Fruit fly (Drosophila melanogaster) whole organism, adult: ENCODE data around the gene CG45490.

Source experiments
- cnc ChIP-seq, 2 experiments: fragments of >200 bp; optimal IDR thresholded peaks; 2 replicates each; lab custom pipeline; 2017
- toe ChIP-seq: fragments of 200-800 bp; sonication (Bioruptor generic); optimal IDR thresholded peaks from 2 replicates; lab custom pipeline; 2016; ENCODE audit warnings: missing biosample characterization, missing genetic modification characterization

DNA sequence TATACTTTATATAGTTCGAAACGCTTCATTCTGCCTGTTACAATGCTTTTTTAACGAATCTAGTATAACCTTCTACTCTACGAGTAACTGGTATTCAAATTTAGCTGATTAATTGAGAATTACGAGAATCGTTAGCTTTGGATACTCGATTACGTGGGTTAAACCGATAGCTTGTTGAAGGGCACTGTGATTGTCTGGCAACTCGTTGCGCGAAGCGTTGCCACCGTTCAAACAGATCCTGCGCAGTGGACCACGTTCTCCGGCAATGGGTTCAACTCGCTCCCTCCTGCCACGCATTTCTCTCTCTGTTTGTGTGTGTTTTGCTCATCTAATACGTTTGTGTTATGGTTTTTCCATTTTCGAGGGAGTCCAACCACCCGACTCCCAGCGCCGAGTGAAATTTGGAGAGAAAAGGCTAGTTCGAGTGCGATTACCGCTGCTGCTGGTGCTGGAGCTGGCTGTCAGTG lies 26.8 kb upstream of the CG45490 start, which contains the start of gene Nep3:
- TF ChIP-seq toe (GFP tag; lab: Kevin White, UChicago) (no peak), cnc (optimal IDR thresholded peaks at IDR 0.05; lab: Kevin White, UChicago) (no peak)
